Worm (Caenorhabditis elegans) whole organism, L3 larva: ENCODE data around the gene Y7A5A.3.

Experiments
- R02D3.7 ChIP-seq: fragments of 150-350 bp; optimal IDR thresholded peaks from 2 replicates; lab custom pipeline; 2014; ENCODE audit warnings: missing biosample characterization, missing genetic modification characterization
- ZK546.5 ChIP-seq: sonication (generic microtip); optimal IDR thresholded peaks from 2 replicates; lab custom pipeline; 2017; ENCODE audit warnings: missing biosample characterization, missing genetic modification characterization
- aly-2 ChIP-seq: fragments of 150-350 bp; optimal IDR thresholded peaks from 2 replicates; lab custom pipeline; 2014; ENCODE audit warnings: missing biosample characterization, missing genetic modification characterization
- ama-1 ChIP-seq: fragments of 150-350 bp; optimal IDR thresholded peaks from 2 replicates; lab custom pipeline; 2018
- ceh-16 ChIP-seq: sonication (generic microtip); optimal IDR thresholded peaks from 2 replicates; lab custom pipeline; 2017; ENCODE audit warnings: missing biosample characterization, missing genetic modification characterization
- ceh-28 ChIP-seq: fragments of 150-350 bp; optimal IDR thresholded peaks from 2 replicates; lab custom pipeline; 2014; ENCODE audit warnings: missing biosample characterization, missing genetic modification reagents, missing genetic modification characterization
- ceh-82 ChIP-seq: fragments of 150-350 bp; optimal IDR thresholded peaks from 2 replicates; lab custom pipeline; 2014; ENCODE audit warnings: missing biosample characterization, missing genetic modification characterization
- ceh-9 ChIP-seq: sonication (generic microtip); optimal IDR thresholded peaks from 2 replicates; lab custom pipeline; 2018; ENCODE audit warnings: missing biosample characterization, missing genetic modification characterization
- daf-12 ChIP-seq: fragments of 150-350 bp; optimal IDR thresholded peaks from 2 replicates; lab custom pipeline; 2014; ENCODE audit warnings: missing biosample characterization, missing genetic modification reagents, missing genetic modification characterization
- egl-27 ChIP-seq: sonication (generic microtip); optimal IDR thresholded peaks from 4 replicates; lab custom pipeline; 2017; ENCODE audit warnings: missing biosample characterization, missing genetic modification reagents, missing genetic modification characterization
- egl-5 ChIP-seq: fragments of 150-350 bp; optimal IDR thresholded peaks from 2 replicates; lab custom pipeline; 2017; ENCODE audit warnings: missing biosample characterization, missing genetic modification reagents, missing genetic modification characterization, inconsistent platforms
- elt-1 ChIP-seq: fragments of 150-350 bp; optimal IDR thresholded peaks from 2 replicates; lab custom pipeline; 2014; ENCODE audit warnings: missing biosample characterization, missing genetic modification characterization
- elt-2 ChIP-seq: sonication (generic microtip); optimal IDR thresholded peaks from 2 replicates; lab custom pipeline; 2016; ENCODE audit warnings: missing genetic modification reagents, mild to moderate bottlenecking, missing genetic modification characterization, missing compliant biosample characterization
- elt-3 ChIP-seq, 3 experiments: fragments of 150-350 bp in 1 of 3; sonication (generic microtip) in 2 of 3; optimal IDR thresholded peaks; 2 replicates in 2 of 3; 4 replicates in 1 of 3; lab custom pipeline; 2014 to 2017; ENCODE audit warnings: missing biosample characterization in 3 of 3, missing genetic modification characterization in 3 of 3
- eor-1 ChIP-seq, 2 experiments: fragments of 150-350 bp; optimal IDR thresholded peaks; 2 replicates each; lab custom pipeline; 2014 to 2018; ENCODE audit warnings: missing biosample characterization in 2 of 2, missing genetic modification characterization in 2 of 2
- fkh-10 ChIP-seq: sonication (generic microtip); optimal IDR thresholded peaks from 2 replicates; lab custom pipeline; 2017; ENCODE audit warnings: missing biosample characterization, missing genetic modification reagents, missing genetic modification characterization
- fkh-2 ChIP-seq: fragments of 150-350 bp; optimal IDR thresholded peaks from 2 replicates; lab custom pipeline; 2014; ENCODE audit warnings: missing biosample characterization, missing genetic modification reagents, missing genetic modification characterization
- fos-1 ChIP-seq: fragments of 150-350 bp; optimal IDR thresholded peaks from 2 replicates; lab custom pipeline; 2014; ENCODE audit warnings: missing biosample characterization, missing genetic modification characterization
- hmg-11 ChIP-seq: sonication (generic microtip); optimal IDR thresholded peaks from 2 replicates; lab custom pipeline; 2016; ENCODE audit warnings: missing genetic modification characterization, missing compliant biosample characterization
- jun-1 ChIP-seq: fragments of 150-350 bp; optimal IDR thresholded peaks from 2 replicates; lab custom pipeline; 2014; ENCODE audit warnings: missing biosample characterization, missing genetic modification reagents, missing genetic modification characterization
- lin-15B ChIP-seq: fragments of 150-350 bp; optimal IDR thresholded peaks from 2 replicates; lab custom pipeline; 2014; ENCODE audit warnings: missing biosample characterization, missing genetic modification characterization
- lin-39 ChIP-seq: fragments of 150-350 bp; optimal IDR thresholded peaks from 2 replicates; lab custom pipeline; 2018; ENCODE audit warnings: missing biosample characterization, missing genetic modification reagents, missing genetic modification characterization
- lsy-12 ChIP-seq: sonication (generic microtip); optimal IDR thresholded peaks from 2 replicates; lab custom pipeline; 2016; ENCODE audit warnings: mild to moderate bottlenecking, missing genetic modification characterization, missing compliant biosample characterization
- mdl-1 ChIP-seq: fragments of 150-350 bp; optimal IDR thresholded peaks from 2 replicates; lab custom pipeline; 2014; ENCODE audit warnings: missing biosample characterization, missing genetic modification characterization
- mml-1 ChIP-seq: fragments of 150-350 bp; sonication (generic microtip); optimal IDR thresholded peaks from 3 replicates; lab custom pipeline; 2014; ENCODE audit warnings: missing biosample characterization, missing genetic modification characterization
- nfya-1 ChIP-seq: sonication (generic microtip); optimal IDR thresholded peaks from 2 replicates; lab custom pipeline; 2017; ENCODE audit warnings: missing genetic modification characterization, mild to moderate bottlenecking, missing compliant biosample characterization, antibody characterized with exemption, moderate library complexity; ENCODE audit not compliant: insufficient read depth
- nhr-11 ChIP-seq: fragments of 150-350 bp; optimal IDR thresholded peaks from 2 replicates; lab custom pipeline; 2014; ENCODE audit warnings: missing biosample characterization, missing genetic modification characterization
- nhr-12 ChIP-seq: fragments of 150-350 bp; optimal IDR thresholded peaks from 2 replicates; lab custom pipeline; 2014; ENCODE audit warnings: missing biosample characterization, missing genetic modification characterization
- nhr-23 ChIP-seq: fragments of 150-350 bp; optimal IDR thresholded peaks from 2 replicates; lab custom pipeline; 2014; ENCODE audit warnings: missing biosample characterization, missing genetic modification reagents, missing genetic modification characterization
- nhr-237 ChIP-seq: fragments of 150-350 bp; optimal IDR thresholded peaks from 2 replicates; lab custom pipeline; 2014; ENCODE audit warnings: missing biosample characterization, missing genetic modification characterization
- nhr-25 ChIP-seq: sonication (generic microtip); optimal IDR thresholded peaks from 2 replicates; lab custom pipeline; 2017; ENCODE audit warnings: missing biosample characterization, missing genetic modification characterization
- nhr-28 ChIP-seq: fragments of 150-350 bp; optimal IDR thresholded peaks from 2 replicates; lab custom pipeline; 2014; ENCODE audit warnings: missing biosample characterization, missing genetic modification characterization
- nhr-43 ChIP-seq: sonication (generic microtip); optimal IDR thresholded peaks from 2 replicates; lab custom pipeline; 2016; ENCODE audit warnings: mild to moderate bottlenecking, missing genetic modification characterization, missing compliant biosample characterization; ENCODE audit not compliant: poor library complexity, severe bottlenecking
- nhr-67 ChIP-seq: fragments of 150-350 bp; optimal IDR thresholded peaks from 2 replicates; lab custom pipeline; 2014; ENCODE audit warnings: missing biosample characterization, missing genetic modification characterization
- nhr-76 ChIP-seq: fragments of 150-350 bp; sonication (generic microtip); optimal IDR thresholded peaks from 5 replicates; lab custom pipeline; 2014; ENCODE audit warnings: missing biosample characterization, missing genetic modification characterization
- nhr-77 ChIP-seq: fragments of 150-350 bp; optimal IDR thresholded peaks from 2 replicates; lab custom pipeline; 2014; ENCODE audit warnings: missing biosample characterization, missing genetic modification characterization
- pha-4 ChIP-seq: fragments of 150-350 bp; optimal IDR thresholded peaks from 2 replicates; lab custom pipeline; 2014; ENCODE audit warnings: missing biosample characterization, missing genetic modification reagents, missing genetic modification characterization
- pqm-1 ChIP-seq: fragments of 150-350 bp; optimal IDR thresholded peaks from 2 replicates; lab custom pipeline; 2017; ENCODE audit warnings: missing biosample characterization, missing genetic modification characterization, inconsistent platforms
- sea-2 ChIP-seq: fragments of 150-350 bp; sonication (generic microtip); optimal IDR thresholded peaks from 4 replicates; lab custom pipeline; 2014; ENCODE audit warnings: missing biosample characterization, missing genetic modification reagents, missing genetic modification characterization
- skn-1 ChIP-seq: fragments of 150-350 bp; optimal IDR thresholded peaks from 2 replicates; lab custom pipeline; 2014; ENCODE audit warnings: missing biosample characterization, missing genetic modification characterization
- snpc-4 ChIP-seq: fragments of 150-350 bp; optimal IDR thresholded peaks from 2 replicates; lab custom pipeline; 2014; ENCODE audit warnings: missing biosample characterization, missing genetic modification characterization
- tbx-2 ChIP-seq: sonication (generic microtip); optimal IDR thresholded peaks from 2 replicates; lab custom pipeline; 2016; ENCODE audit warnings: mild to moderate bottlenecking, missing genetic modification characterization, missing compliant biosample characterization
- unc-39 ChIP-seq: sonication (generic microtip); optimal IDR thresholded peaks from 4 replicates; lab custom pipeline; 2017; ENCODE audit warnings: missing biosample characterization, missing genetic modification characterization
- zag-1 ChIP-seq: fragments of 150-350 bp; optimal IDR thresholded peaks from 2 replicates; lab custom pipeline; 2014; ENCODE audit warnings: missing biosample characterization, missing genetic modification characterization
- ztf-11 ChIP-seq: fragments of 150-350 bp; optimal IDR thresholded peaks from 2 replicates; lab custom pipeline; 2014; ENCODE audit warnings: missing biosample characterization, missing genetic modification characterization
- ztf-4 ChIP-seq: fragments of 150-350 bp; optimal IDR thresholded peaks from 2 replicates; lab custom pipeline; 2014; ENCODE audit warnings: missing biosample characterization, missing genetic modification characterization

Y7A5A.3 gene

DNA sequence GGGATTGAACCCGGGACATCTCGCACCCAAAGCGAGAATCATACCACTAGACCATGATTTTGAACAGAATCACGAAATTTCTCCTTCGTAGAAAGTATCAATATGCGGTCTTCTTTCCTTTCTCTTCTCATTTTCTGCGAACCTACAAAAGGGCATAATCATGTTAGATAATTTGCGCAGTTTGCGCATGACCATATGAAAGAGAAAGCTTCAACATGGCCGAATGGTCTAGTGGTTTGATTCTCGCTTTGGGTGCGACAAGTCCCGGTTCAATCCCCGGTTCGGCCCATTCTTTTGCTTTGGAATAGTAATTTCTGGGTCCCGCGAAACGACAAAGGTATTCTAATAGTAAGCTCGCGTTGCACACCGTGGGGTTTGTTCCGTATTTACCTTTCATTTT lies 36.7 kb downstream of the Y7A5A.3 start:
- TF ChIP-seq ztf-11 (tag; lab: Kevin White, UChicago) (no peak), lin-15B (tag; lab: Kevin White, UChicago) (peak; percentile 16), nhr-25 (tag; lab: Kevin White, UChicago) (peak; percentile 39), nhr-43 (tag; lab: Kevin White, UChicago) (peak; percentile 51)

DNA sequence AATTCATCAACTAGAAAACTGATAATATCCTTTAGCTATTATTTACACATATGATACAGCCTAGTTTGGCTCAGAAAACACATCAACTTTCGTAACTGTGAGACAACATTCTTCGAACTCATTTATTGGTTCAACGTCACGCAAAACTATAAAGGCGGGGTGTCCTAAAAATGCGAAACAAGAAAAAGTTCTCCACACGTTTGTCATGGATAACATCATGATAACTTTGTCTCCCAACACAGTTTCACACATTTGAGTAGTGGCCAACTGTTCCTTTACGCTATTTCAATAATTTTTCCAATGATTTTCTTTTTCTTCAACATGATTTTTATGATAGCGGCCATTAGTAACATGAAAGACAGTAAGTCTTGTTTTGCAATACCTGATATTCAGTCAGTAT lies 37.8 kb downstream of the Y7A5A.3 start, which contains the start of gene srxa-9:
srxa-9 (plus strand) TSS at position 301 of the 400 bp plus-strand sequence.
- no peak for TF ChIP-seq ceh-28 (tag; lab: Kevin White, UChicago)
- TF ChIP-seq pqm-1 (tag; lab: Kevin White, UChicago) = no peak
- TF ChIP-seq nfya-1 (tag; lab: Kevin White, UChicago) = no peak
- no peak for TF ChIP-seq skn-1 (tag; lab: Kevin White, UChicago)
- TF ChIP-seq snpc-4 (tag; lab: Kevin White, UChicago) = no peak
- no peak for TF ChIP-seq eor-1 (tag; optimal IDR thresholded peaks at IDR 0.05; lab: Kevin White, UChicago)
- TF ChIP-seq, all 47 proteins: peak for 0

DNA sequence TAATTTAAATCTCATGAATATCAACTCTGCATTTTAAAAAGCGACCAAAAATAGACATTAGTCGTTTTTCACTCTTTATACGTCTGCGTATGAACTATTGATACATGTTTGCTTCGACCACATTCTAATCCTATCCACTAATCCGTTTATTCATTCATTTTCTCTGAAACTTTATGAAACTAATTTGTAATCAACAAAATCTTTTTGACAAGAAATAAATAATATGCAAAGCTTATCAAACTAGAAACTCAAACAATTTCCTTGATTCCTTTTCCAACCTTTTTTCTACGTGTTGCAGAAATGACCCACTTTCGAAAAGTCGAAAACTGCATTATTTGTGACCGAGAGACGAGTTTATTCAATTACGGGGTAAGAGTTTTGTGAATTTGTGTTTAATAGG lies 42.2 kb downstream of the Y7A5A.3 start, which contains the start of gene nhr-255:
nhr-255 (plus strand) TSS at position 301 of the 400 bp plus-strand sequence.
- no peak for TF ChIP-seq nhr-43 (tag; lab: Kevin White, UChicago)
- no peak for TF ChIP-seq nhr-11 (tag; lab: Kevin White, UChicago)
- no peak for TF ChIP-seq aly-2 (tag; lab: Kevin White, UChicago)
- no peak for TF ChIP-seq ceh-16 (tag; lab: Kevin White, UChicago)
- TF ChIP-seq fkh-2 (tag; lab: Kevin White, UChicago) = no peak
- TF ChIP-seq hmg-11 (tag; lab: Kevin White, UChicago) = no peak

DNA sequence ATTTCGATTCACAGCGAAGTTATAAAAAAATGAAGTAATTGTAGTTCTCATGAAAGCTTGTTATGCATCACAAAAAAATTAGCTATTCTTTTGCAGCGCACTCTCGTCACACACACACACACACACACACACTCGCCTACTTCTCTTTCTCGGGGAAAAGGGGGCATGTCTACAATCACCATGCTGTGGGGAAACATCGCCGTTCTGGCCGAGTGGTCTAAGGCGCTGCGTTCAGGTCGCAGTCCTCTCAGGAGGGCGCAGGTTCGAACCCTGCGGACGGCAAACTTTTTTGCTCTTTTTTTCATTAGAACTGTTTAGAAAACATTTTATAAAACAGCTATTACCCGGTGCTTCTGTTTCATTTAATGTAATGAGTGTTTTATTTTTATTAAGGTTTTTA lies 42.6 kb downstream of the Y7A5A.3 start:
- peak; percentile 28 for TF ChIP-seq R02D3.7 (tag; lab: Kevin White, UChicago)
- TF ChIP-seq ceh-16 (tag; lab: Kevin White, UChicago) = no peak
- TF ChIP-seq nhr-25 (tag; lab: Kevin White, UChicago) = peak; percentile 15
- no peak for TF ChIP-seq ceh-9 (tag; lab: Kevin White, UChicago)
- TF ChIP-seq elt-1 (tag; lab: Kevin White, UChicago) = no peak
- no peak for TF ChIP-seq fkh-2 (tag; lab: Kevin White, UChicago)
- TF ChIP-seq skn-1 (tag; lab: Kevin White, UChicago) = peak; percentile 20
- TF ChIP-seq nhr-77 (tag; lab: Kevin White, UChicago) = no peak
- TF ChIP-seq ztf-4 (tag; lab: Kevin White, UChicago) = no peak
- TF ChIP-seq ceh-82 (tag; lab: Kevin White, UChicago) = peak; percentile 67
- TF ChIP-seq egl-27 (tag; lab: Kevin White, UChicago) = no peak
- TF ChIP-seq ama-1 = no peak
- no peak for TF ChIP-seq fos-1 (tag; lab: Kevin White, UChicago)
- TF ChIP-seq daf-12 (tag; lab: Kevin White, UChicago) = no peak
- TF ChIP-seq ZK546.5 (tag; lab: Kevin White, UChicago) = no peak
- TF ChIP-seq lin-15B (tag; lab: Kevin White, UChicago) = peak; percentile 93
- TF ChIP-seq fkh-10 = no peak
- TF ChIP-seq nhr-28 (tag; lab: Kevin White, UChicago) = no peak
- no peak for TF ChIP-seq eor-1 (tag; optimal IDR thresholded peaks at IDR 0.05; lab: Kevin White, UChicago)
- peak; percentile 50 for TF ChIP-seq pqm-1 (tag; lab: Kevin White, UChicago)
- no peak for TF ChIP-seq nhr-67 (tag; lab: Kevin White, UChicago)
- peak; percentile 94 for TF ChIP-seq hmg-11 (tag; lab: Kevin White, UChicago)
- peak; percentile 55 for TF ChIP-seq lin-39
- peak; percentile 20 for TF ChIP-seq lsy-12 (tag; lab: Kevin White, UChicago)
- peak; percentile 41 for TF ChIP-seq snpc-4 (tag; lab: Kevin White, UChicago)
- TF ChIP-seq mml-1 (tag; lab: Kevin White, UChicago) = no peak
- TF ChIP-seq mdl-1 = no peak
- TF ChIP-seq aly-2 (tag; lab: Kevin White, UChicago) = no peak
- TF ChIP-seq pha-4 (tag; lab: Kevin White, UChicago) = peak; percentile 47
- no peak for TF ChIP-seq elt-3 (tag; optimal IDR thresholded peaks at IDR 0.05; lab: Kevin White, UChicago)
- TF ChIP-seq nhr-12 (tag; lab: Kevin White, UChicago) = no peak
- TF ChIP-seq ztf-11 (tag; lab: Kevin White, UChicago) = no peak
- no peak for TF ChIP-seq nhr-76 (tag; lab: Kevin White, UChicago)
- TF ChIP-seq tbx-2 (tag; lab: Kevin White, UChicago) = peak; percentile 44
- peak; percentile 29 for TF ChIP-seq nhr-23 (tag; lab: Kevin White, UChicago)
- no peak for TF ChIP-seq zag-1 (tag; lab: Kevin White, UChicago)
- no peak for TF ChIP-seq egl-5
- no peak for TF ChIP-seq nhr-237 (tag; lab: Kevin White, UChicago)
- TF ChIP-seq elt-2 (tag; lab: Kevin White, UChicago) = peak; percentile 48
- no peak for TF ChIP-seq nhr-11 (tag; lab: Kevin White, UChicago)
- TF ChIP-seq unc-39 (tag; lab: Kevin White, UChicago) = no peak
- TF ChIP-seq jun-1 (tag; lab: Kevin White, UChicago) = peak; percentile 40
- no peak for TF ChIP-seq sea-2 (GFP tag; lab: Kevin White, UChicago)
- TF ChIP-seq nfya-1 (tag; lab: Kevin White, UChicago) = peak; percentile 45
